Fruit fly (Drosophila melanogaster): Measurements from ENCODE around the gene CG42324.

CG42324 gene

dm6 chr3L:3472063-3472528, at the start of gene CG42324, which contains the start of gene CG32267:
CG42324 (plus strand) TSS chr3L:3472447.
CG32267 (minus strand) TSS chr3L:3472113.
- no peak for TF ChIP-seq CG17801 (GFP tag; optimal IDR thresholded peaks at IDR 0.05; ENCODE audit: partially characterized antibody)

- no peak for TF ChIP-seq CG17801 (GFP tag; optimal IDR thresholded peaks at IDR 0.05; ENCODE audit: partially characterized antibody)
Observed at dm6 chr3L:3423006-3423405, 49.2 kb upstream of the CG42324 start.

- TF ChIP-seq CG17801 (GFP tag; optimal IDR thresholded peaks at IDR 0.05; ENCODE audit: partially characterized antibody), result no peak
Observed at dm6 chr3L:3424846-3425245, 47.4 kb upstream of the CG42324 start, which contains the start of gene sty. sty (minus strand) TSS chr3L:3424935.

dm6 chr3L:3427037-3427436, 45.2 kb upstream of the CG42324 start:
- no peak for TF ChIP-seq CG17801 (GFP tag; optimal IDR thresholded peaks at IDR 0.05; ENCODE audit: partially characterized antibody)

- TF ChIP-seq CG17801 (GFP tag; optimal IDR thresholded peaks at IDR 0.05; ENCODE audit: partially characterized antibody), result no peak
Observed at dm6 chr3L:3431061-3431648, 41.1 kb upstream of the CG42324 start.

dm6 chr3L:3432656-3433344, 39.4 kb upstream of the CG42324 start:
- TF ChIP-seq CG17801 (GFP tag; optimal IDR thresholded peaks at IDR 0.05; ENCODE audit: partially characterized antibody), result no peak

- TF ChIP-seq CG17801 (GFP tag; optimal IDR thresholded peaks at IDR 0.05; ENCODE audit: partially characterized antibody), result no peak
Observed at dm6 chr3L:3433955-3434354, 38.3 kb upstream of the CG42324 start.

dm6 chr3L:3434882-3435281, 37.4 kb upstream of the CG42324 start:
- no peak for TF ChIP-seq CG17801 (GFP tag; optimal IDR thresholded peaks at IDR 0.05; ENCODE audit: partially characterized antibody)

- TF ChIP-seq CG17801 (GFP tag; optimal IDR thresholded peaks at IDR 0.05; ENCODE audit: partially characterized antibody), result no peak
Observed at dm6 chr3L:3435531-3436309, 36.5 kb upstream of the CG42324 start.

dm6 chr3L:3436838-3437663, 35.2 kb upstream of the CG42324 start:
- TF ChIP-seq CG17801 (GFP tag; optimal IDR thresholded peaks at IDR 0.05; ENCODE audit: partially characterized antibody), result peak; percentile 79

dm6 chr3L:3437664-3438368, 34.4 kb upstream of the CG42324 start:
- TF ChIP-seq CG17801 (GFP tag; optimal IDR thresholded peaks at IDR 0.05; ENCODE audit: partially characterized antibody), result no peak

dm6 chr3L:3438473-3438872, 33.8 kb upstream of the CG42324 start:
- no peak for TF ChIP-seq CG17801 (GFP tag; optimal IDR thresholded peaks at IDR 0.05; ENCODE audit: partially characterized antibody)

- no peak for TF ChIP-seq CG17801 (GFP tag; optimal IDR thresholded peaks at IDR 0.05; ENCODE audit: partially characterized antibody)
Observed at dm6 chr3L:3439598-3439997, 32.6 kb upstream of the CG42324 start.

dm6 chr3L:3440116-3440515, 32.1 kb upstream of the CG42324 start:
- TF ChIP-seq CG17801 (GFP tag; optimal IDR thresholded peaks at IDR 0.05; ENCODE audit: partially characterized antibody), result no peak
